Fruit fly (Drosophila melanogaster): ENCODE measurements around the gene CG11034.

Gene CG11034

dm6 chr2L:5782866-5783265, 22.3 kb upstream of the CG11034 start:
- no peak for TF ChIP-seq h (GFP tag; optimal IDR thresholded peaks at IDR 0.05)
- no peak for TF ChIP-seq Hr83 (GFP tag; optimal IDR thresholded peaks at IDR 0.05; ENCODE audit: poor library complexity, severe bottlenecking)
- TF ChIP-seq dl (GFP tag; optimal IDR thresholded peaks at IDR 0.05; ENCODE audit: insufficient read depth in 1 of 2, partially characterized antibody in 2 of 2): no peak
- no peak for TF ChIP-seq usp (GFP tag; optimal IDR thresholded peaks at IDR 0.05)
- no peak for TF ChIP-seq Hr78 (GFP tag; optimal IDR thresholded peaks at IDR 0.05)
- no peak for TF ChIP-seq sage (GFP tag; optimal IDR thresholded peaks at IDR 0.05)
- TF ChIP-seq jim (GFP tag; optimal IDR thresholded peaks at IDR 0.05): no peak
- no peak for TF ChIP-seq foxo (GFP tag; optimal IDR thresholded peaks at IDR 0.05)

- TF ChIP-seq OdsH (GFP tag; optimal IDR thresholded peaks at IDR 0.05): no peak
- TF ChIP-seq Abd-B (GFP tag; optimal IDR thresholded peaks at IDR 0.05): no peak
- TF ChIP-seq dmrt93B (GFP tag; optimal IDR thresholded peaks at IDR 0.05): no peak
- TF ChIP-seq Myc (optimal IDR thresholded peaks at IDR 0.05): no peak
- no peak for TF ChIP-seq tai (GFP tag; optimal IDR thresholded peaks at IDR 0.05)
- TF ChIP-seq Dfd (GFP tag; optimal IDR thresholded peaks at IDR 0.05): no peak
- no peak for TF ChIP-seq GATAd (GFP tag; optimal IDR thresholded peaks at IDR 0.05)
- TF ChIP-seq lola (GFP tag; optimal IDR thresholded peaks at IDR 0.05): no peak
- no peak for TF ChIP-seq pan (optimal IDR thresholded peaks at IDR 0.05)
- no peak for TF ChIP-seq CG9705 (GFP tag; optimal IDR thresholded peaks at IDR 0.05)
- TF ChIP-seq CG32264 (GFP tag; optimal IDR thresholded peaks at IDR 0.05): no peak
- TF ChIP-seq ey (GFP tag; optimal IDR thresholded peaks at IDR 0.05): no peak
- TF ChIP-seq Sp1 (GFP tag; optimal IDR thresholded peaks at IDR 0.05): no peak
- no peak for TF ChIP-seq psq (GFP tag; optimal IDR thresholded peaks at IDR 0.05)
- TF ChIP-seq jim (GFP tag; optimal IDR thresholded peaks at IDR 0.05): no peak
Observed at dm6 chr2L:5783731-5784130, 21.5 kb upstream of the CG11034 start, which contains the start of gene CG31913. TSS of gene CG31913 (plus strand) at chr2L:5784031.

DNA sequence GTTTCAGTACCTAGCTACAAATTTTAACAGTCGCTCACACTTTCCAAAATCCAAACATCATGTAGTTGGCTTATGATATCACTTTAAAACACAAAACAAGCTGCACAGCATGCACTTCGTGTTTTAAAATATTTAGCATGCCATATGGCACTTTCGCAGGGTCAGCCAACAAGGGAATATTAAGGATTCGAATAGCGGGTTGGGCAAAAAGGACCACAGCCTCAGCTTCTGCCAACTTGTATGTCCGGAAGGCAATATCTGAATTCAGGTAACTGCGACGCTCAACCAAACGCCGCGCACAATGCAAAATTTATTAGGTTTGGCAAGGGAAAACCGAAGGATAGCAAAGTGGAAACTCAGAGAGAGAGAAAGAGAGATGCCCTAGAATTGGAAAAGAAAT, 15.9 kb upstream of the CG11034 start:
- TF ChIP-seq Myc (optimal IDR thresholded peaks at IDR 0.05): no peak
- no peak for TF ChIP-seq dmrt93B (GFP tag; optimal IDR thresholded peaks at IDR 0.05)
- no peak for TF ChIP-seq woc (GFP tag; optimal IDR thresholded peaks at IDR 0.05)
- no peak for TF ChIP-seq dl (GFP tag; optimal IDR thresholded peaks at IDR 0.05; ENCODE audit: insufficient read depth in 1 of 2, partially characterized antibody in 2 of 2)
- no peak for TF ChIP-seq h (GFP tag; optimal IDR thresholded peaks at IDR 0.05)
- TF ChIP-seq tai (GFP tag; optimal IDR thresholded peaks at IDR 0.05): no peak
- no peak for TF ChIP-seq Mio (GFP tag; optimal IDR thresholded peaks at IDR 0.05)
- TF ChIP-seq CG32264 (GFP tag; optimal IDR thresholded peaks at IDR 0.05): no peak
- TF ChIP-seq N (GFP tag; optimal IDR thresholded peaks at IDR 0.05): no peak
- no peak for TF ChIP-seq sv (GFP tag; optimal IDR thresholded peaks at IDR 0.05)
- TF ChIP-seq CrebA (GFP tag; optimal IDR thresholded peaks at IDR 0.05; ENCODE audit: borderline replicate concordance): no peak
- no peak for TF ChIP-seq jim (GFP tag; optimal IDR thresholded peaks at IDR 0.05)
- no peak for TF ChIP-seq Dif (GFP tag; optimal IDR thresholded peaks at IDR 0.05; ENCODE audit: partially characterized antibody)
- no peak for TF ChIP-seq Hr78 (GFP tag; optimal IDR thresholded peaks at IDR 0.05)
- TF ChIP-seq ey (GFP tag; optimal IDR thresholded peaks at IDR 0.05): no peak
- TF ChIP-seq usp (GFP tag; optimal IDR thresholded peaks at IDR 0.05): no peak
- no peak for TF ChIP-seq Dfd (GFP tag; optimal IDR thresholded peaks at IDR 0.05)
- no peak for TF ChIP-seq sage (GFP tag; optimal IDR thresholded peaks at IDR 0.05)

- TF ChIP-seq psq (GFP tag; optimal IDR thresholded peaks at IDR 0.05) (no peak), Dif (GFP tag; optimal IDR thresholded peaks at IDR 0.05; ENCODE audit: partially characterized antibody) (no peak), dmrt93B (GFP tag; optimal IDR thresholded peaks at IDR 0.05) (no peak), brk (GFP tag; optimal IDR thresholded peaks at IDR 0.05) (no peak), Dfd (GFP tag; optimal IDR thresholded peaks at IDR 0.05) (no peak), Myc (optimal IDR thresholded peaks at IDR 0.05) (no peak), Vsx2 (GFP tag; optimal IDR thresholded peaks at IDR 0.05; ENCODE audit: partially characterized antibody) (no peak), h (GFP tag; optimal IDR thresholded peaks at IDR 0.05) (peak; percentile 44), dsf (GFP tag; optimal IDR thresholded peaks at IDR 0.05; ENCODE audit: borderline replicate concordance) (no peak), fru (GFP tag; optimal IDR thresholded peaks at IDR 0.05) (peak; percentile 18), GATAd (GFP tag; optimal IDR thresholded peaks at IDR 0.05) (no peak), Sp1 (GFP tag; optimal IDR thresholded peaks at IDR 0.05) (no peak), Jra (GFP tag; optimal IDR thresholded peaks at IDR 0.05) (no peak)
Observed at dm6 chr2L:5790799-5791526, 14.2 kb upstream of the CG11034 start.
